Worm (Caenorhabditis elegans) whole organism, late embryonic: ENCODE results near the gene C15F1.8.
A peak's percentile ranks its signal among the peaks of the same experiment; 100 is the strongest.

Experiments used
- C08G9.2 ChIP-seq: sonication (generic microtip); optimal IDR thresholded peaks from 2 replicates; lab custom pipeline; 2016; ENCODE audit warnings: mild to moderate bottlenecking, missing genetic modification characterization, moderate library complexity, missing compliant biosample characterization
- F13H6.1 ChIP-seq: sonication (generic microtip); optimal IDR thresholded peaks from 2 replicates; lab custom pipeline; 2016; ENCODE audit warnings: missing genetic modification characterization, missing compliant biosample characterization
- T23F11.4 ChIP-seq: fragments of 200-800 bp; sonication (Bioruptor generic); optimal IDR thresholded peaks from 2 replicates; lab custom pipeline; 2018; ENCODE audit warnings: mild to moderate bottlenecking, missing genetic modification characterization, missing compliant biosample characterization
- ahr-1 ChIP-seq: sonication (generic microtip); optimal IDR thresholded peaks from 2 replicates; lab custom pipeline; 2016; ENCODE audit warnings: missing genetic modification characterization, missing compliant biosample characterization
- ceh-18 ChIP-seq: sonication (generic microtip); optimal IDR thresholded peaks from 2 replicates; lab custom pipeline; 2016; ENCODE audit warnings: missing genetic modification characterization, missing compliant biosample characterization
- ceh-19 ChIP-seq: fragments of 200-800 bp; sonication (Bioruptor generic); optimal IDR thresholded peaks from 2 replicates; lab custom pipeline; 2018; ENCODE audit warnings: mild to moderate bottlenecking, missing genetic modification characterization, missing compliant biosample characterization
- ceh-2 ChIP-seq: sonication (generic microtip); optimal IDR thresholded peaks from 2 replicates; lab custom pipeline; 2016; ENCODE audit warnings: missing genotype, missing genetic modification characterization, missing compliant biosample characterization
- ceh-34 ChIP-seq: sonication (generic microtip); optimal IDR thresholded peaks from 2 replicates; lab custom pipeline; 2016; ENCODE audit warnings: mild to moderate bottlenecking, missing genetic modification characterization, missing compliant biosample characterization
- ceh-45 ChIP-seq: fragments of 200-800 bp; sonication (Bioruptor generic); IDR thresholded peaks from 2 replicates; pipeline ENCODE4 v1.3.6; 2022; ENCODE audit warnings: missing genetic modification reagents, missing genetic modification characterization, missing compliant biosample characterization
- ceh-9 ChIP-seq: sonication (generic microtip); optimal IDR thresholded peaks from 2 replicates; lab custom pipeline; 2016; ENCODE audit warnings: mild to moderate bottlenecking, missing genetic modification characterization, inconsistent platforms, missing compliant biosample characterization
- che-1 ChIP-seq: sonication (generic microtip); optimal IDR thresholded peaks from 2 replicates; lab custom pipeline; 2016; ENCODE audit warnings: mild to moderate bottlenecking, missing genetic modification characterization, missing compliant biosample characterization
- ets-4 ChIP-seq: sonication (generic microtip); optimal IDR thresholded peaks from 2 replicates; lab custom pipeline; 2016; ENCODE audit warnings: missing genetic modification characterization, missing compliant biosample characterization
- fax-1 ChIP-seq: sonication (generic microtip); optimal IDR thresholded peaks from 2 replicates; lab custom pipeline; 2016; ENCODE audit warnings: missing genotype, missing genetic modification characterization, missing compliant biosample characterization
- hlh-15 ChIP-seq: sonication (generic microtip); optimal IDR thresholded peaks from 2 replicates; lab custom pipeline; 2016; ENCODE audit warnings: missing genetic modification characterization, missing compliant biosample characterization
- hlh-30 ChIP-seq: sonication (generic microtip); optimal IDR thresholded peaks from 2 replicates; lab custom pipeline; 2017; ENCODE audit warnings: antibody characterized with exemption, missing genetic modification characterization, missing compliant biosample characterization; ENCODE audit not compliant: insufficient read depth
- hlh-8 ChIP-seq: sonication (generic microtip); optimal IDR thresholded peaks from 2 replicates; lab custom pipeline; 2016; ENCODE audit warnings: missing genotype, missing genetic modification characterization, missing compliant biosample characterization
- lim-6 ChIP-seq: sonication (generic microtip); optimal IDR thresholded peaks from 2 replicates; lab custom pipeline; 2016; ENCODE audit warnings: missing genetic modification characterization, missing compliant biosample characterization
- nhr-11 ChIP-seq: fragments of 150-350 bp; optimal IDR thresholded peaks from 2 replicates; lab custom pipeline; 2014; ENCODE audit warnings: missing biosample characterization, missing genetic modification characterization
- pag-3 ChIP-seq: sonication (generic microtip); optimal IDR thresholded peaks from 2 replicates; lab custom pipeline; 2016; ENCODE audit warnings: missing compliant biosample characterization, missing genetic modification characterization, borderline replicate concordance
- pat-9 ChIP-seq: fragments of 200-800 bp; sonication (Bioruptor generic); optimal IDR thresholded peaks from 2 replicates; lab custom pipeline; 2018; ENCODE audit warnings: mild to moderate bottlenecking, missing genetic modification characterization, moderate library complexity, missing compliant biosample characterization
- pax-1 ChIP-seq: fragments of 150-350 bp; optimal IDR thresholded peaks from 2 replicates; lab custom pipeline; 2014; ENCODE audit warnings: missing biosample characterization, missing genetic modification characterization
- pha-2 ChIP-seq: sonication (generic microtip); optimal IDR thresholded peaks from 2 replicates; lab custom pipeline; 2017; ENCODE audit warnings: mild to moderate bottlenecking, missing genetic modification characterization, missing compliant biosample characterization
- sox-2 ChIP-seq: fragments of 200-800 bp; sonication (Bioruptor generic); IDR thresholded peaks from 2 replicates; pipeline ENCODE4 v1.3.6; 2022; ENCODE audit warnings: missing genetic modification reagents, missing genetic modification characterization, missing compliant biosample characterization
- syd-9 ChIP-seq: sonication (generic microtip); optimal IDR thresholded peaks from 2 replicates; lab custom pipeline; 2016; ENCODE audit warnings: mild to moderate bottlenecking, missing genetic modification characterization, moderate library complexity, missing compliant biosample characterization
- tbx-2 ChIP-seq: sonication (generic microtip); optimal IDR thresholded peaks from 2 replicates; lab custom pipeline; 2016; ENCODE audit warnings: missing genetic modification characterization, missing compliant biosample characterization
- unc-42 ChIP-seq: sonication (generic microtip); optimal IDR thresholded peaks from 2 replicates; lab custom pipeline; 2016; ENCODE audit warnings: missing genotype, missing genetic modification characterization, missing compliant biosample characterization
- unc-55 ChIP-seq: sonication (generic microtip); optimal IDR thresholded peaks from 2 replicates; lab custom pipeline; 2017; ENCODE audit warnings: missing biosample characterization, missing genetic modification reagents, missing genetic modification characterization
- ztf-16 ChIP-seq: sonication (generic microtip); optimal IDR thresholded peaks from 2 replicates; lab custom pipeline; 2017; ENCODE audit warnings: missing genetic modification characterization, missing compliant biosample characterization

The C15F1.8 gene

ce11 chrII:6937057-6937456, 40.6 kb downstream of the C15F1.8 start:
- TF ChIP-seq tbx-2 (tag; lab: Kevin White, UChicago) = peak; percentile 41
- no peak for TF ChIP-seq F13H6.1 (tag; lab: Kevin White, UChicago)
- TF ChIP-seq, all 69 proteins: peak for 1

ce11 chrII:6936528-6936927, 41.1 kb downstream of the C15F1.8 start:
- TF ChIP-seq T23F11.4 (GFP tag; lab: Kevin White, UChicago) (no peak), ztf-16 (tag; lab: Kevin White, UChicago) (no peak), pag-3 (tag; lab: Kevin White, UChicago) (no peak), ets-4 (tag; lab: Kevin White, UChicago) (no peak), ceh-2 (tag; lab: Kevin White, UChicago) (no peak), syd-9 (tag; lab: Kevin White, UChicago) (no peak)
- TF ChIP-seq, all 69 proteins: peak for 0

ce11 chrII:6935975-6936374, 41.7 kb downstream of the C15F1.8 start:
- no peak for TF ChIP-seq pat-9 (tag; lab: Kevin White, UChicago)
- TF ChIP-seq unc-55 (GFP tag; lab: Kevin White, UChicago) = peak; percentile 26
- TF ChIP-seq pax-1 (tag; lab: Kevin White, UChicago) = no peak

ce11 chrII:6934729-6935128, 42.9 kb downstream of the C15F1.8 start:
- TF ChIP-seq ceh-45 = no peak
- peak; percentile 92 for TF ChIP-seq ceh-34 (tag; lab: Kevin White, UChicago)
- peak; percentile 25 for TF ChIP-seq ceh-19

DNA sequence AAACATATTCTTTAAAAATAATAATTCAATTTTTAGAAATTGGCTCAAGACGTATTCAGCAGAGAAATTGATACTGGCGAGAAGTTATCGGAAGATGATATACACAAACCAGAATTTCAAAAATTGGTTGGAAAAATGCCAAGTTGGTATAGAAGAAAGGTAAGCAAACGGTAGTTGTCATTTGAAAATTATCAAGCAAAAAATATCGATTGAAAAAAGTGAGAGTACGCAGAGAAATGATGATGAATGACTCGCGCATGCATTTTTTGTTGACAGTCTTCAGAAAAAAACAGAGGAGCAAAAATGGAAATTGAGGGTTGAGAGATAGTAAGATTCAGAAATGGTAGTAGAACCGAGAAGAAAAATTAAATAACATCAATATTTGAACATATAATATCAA, 44.7 kb downstream of the C15F1.8 start:
- TF ChIP-seq unc-55 (GFP tag; lab: Kevin White, UChicago) (no peak), che-1 (no peak), ahr-1 (tag; lab: Kevin White, UChicago) (no peak), fax-1 (tag; lab: Kevin White, UChicago) (no peak), unc-42 (tag; lab: Kevin White, UChicago) (no peak)

- TF ChIP-seq pha-2 (tag; lab: Kevin White, UChicago) (no peak), hlh-8 (tag; lab: Kevin White, UChicago) (no peak)
Measured at ce11 chrII:6930072-6930471, 47.6 kb downstream of the C15F1.8 start.

DNA sequence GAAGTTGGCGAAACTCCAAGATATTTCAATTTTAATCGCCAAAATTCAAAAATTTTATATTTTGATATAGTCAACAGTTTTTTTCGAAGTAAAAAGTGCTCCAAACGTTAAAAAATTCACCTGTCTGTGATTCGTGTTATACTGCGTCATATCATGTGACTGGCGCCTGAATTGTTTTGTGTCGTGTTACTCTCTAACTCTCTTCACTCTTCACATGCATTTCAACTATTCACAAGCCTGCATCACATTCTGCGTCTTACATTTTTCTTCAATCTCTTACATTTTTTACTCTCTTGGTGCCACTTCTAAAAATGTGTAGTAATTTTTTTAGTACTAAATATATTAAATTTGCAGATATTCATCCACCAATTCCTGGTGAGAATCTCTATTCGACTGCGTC, 49.2 kb downstream of the C15F1.8 start, which contains the start of gene flcn-1:
flcn-1 (plus strand) TSS at position 348 of the 400 bp plus-strand sequence.
- TF ChIP-seq hlh-30 (tag; lab: Kevin White, UChicago) (peak; percentile 66), pag-3 (tag; lab: Kevin White, UChicago) (no peak)

DNA sequence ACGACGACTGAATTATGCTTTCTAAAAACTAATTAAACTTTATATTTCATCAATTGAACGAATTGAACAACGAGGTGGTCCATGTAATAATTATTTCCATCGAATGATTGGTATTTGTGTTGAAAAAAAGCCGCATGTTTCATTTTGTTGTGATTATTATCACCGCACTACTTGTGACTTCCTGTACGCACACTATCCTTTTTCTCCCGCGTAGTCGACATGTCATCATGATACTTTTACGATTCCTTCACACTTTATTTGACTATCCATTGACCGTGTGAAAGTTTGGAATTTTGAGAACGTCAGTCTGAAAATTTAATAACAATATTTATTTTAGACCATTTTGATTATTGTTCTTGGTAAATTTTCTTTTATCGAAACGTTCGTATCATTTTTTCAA, 50.0 kb downstream of the C15F1.8 start, which contains the start of gene F22D3.4:
F22D3.4 (minus strand) TSS at position 1 of the 400 bp plus-strand sequence.
- no peak for TF ChIP-seq T23F11.4 (GFP tag; lab: Kevin White, UChicago)
- no peak for TF ChIP-seq sox-2 (GFP tag; lab: Robert Waterston, UW)
- no peak for TF ChIP-seq ceh-18
- TF ChIP-seq lim-6 (tag; lab: Kevin White, UChicago) = no peak
- no peak for TF ChIP-seq C08G9.2 (tag; lab: Kevin White, UChicago)
- TF ChIP-seq hlh-15 (tag; lab: Kevin White, UChicago) = no peak
- no peak for TF ChIP-seq pat-9 (tag; lab: Kevin White, UChicago)
- TF ChIP-seq nhr-11 (tag; lab: Kevin White, UChicago) = no peak
- TF ChIP-seq ceh-9 (tag; lab: Kevin White, UChicago) = no peak
- TF ChIP-seq, all 69 proteins: peak for 0
